Worm (Caenorhabditis elegans) whole organism, L2 larva: Measurements from ENCODE around the gene C51E3.10.

ENCODE experiments used
- ZK546.5 ChIP-seq: sonication (generic microtip); optimal IDR thresholded peaks from 2 replicates; lab custom pipeline; 2017; ENCODE audit warnings: missing biosample characterization, missing genetic modification characterization
- nhr-10 ChIP-seq: sonication (generic microtip); optimal IDR thresholded peaks from 2 replicates; lab custom pipeline; 2017; ENCODE audit warnings: missing biosample characterization, missing genetic modification characterization
- nhr-23 ChIP-seq: fragments of 150-350 bp; optimal IDR thresholded peaks from 2 replicates; lab custom pipeline; 2014; ENCODE audit warnings: missing biosample characterization, missing genetic modification reagents, missing genetic modification characterization
- nhr-6 ChIP-seq: fragments of 150-350 bp; optimal IDR thresholded peaks from 2 replicates; lab custom pipeline; 2014; ENCODE audit warnings: missing biosample characterization, missing genetic modification characterization
- nhr-77 ChIP-seq: fragments of 150-350 bp; optimal IDR thresholded peaks from 2 replicates; lab custom pipeline; 2014; ENCODE audit warnings: missing biosample characterization, missing genetic modification characterization
- unc-39 ChIP-seq: fragments of 150-350 bp; optimal IDR thresholded peaks from 2 replicates; lab custom pipeline; 2014; ENCODE audit warnings: missing biosample characterization, missing genetic modification characterization
- unc-62 ChIP-seq: fragments of 150-350 bp; optimal IDR thresholded peaks from 2 replicates; lab custom pipeline; 2014; ENCODE audit warnings: missing biosample characterization, missing genetic modification reagents, missing genetic modification characterization
- zag-1 ChIP-seq: fragments of 150-350 bp; optimal IDR thresholded peaks from 2 replicates; lab custom pipeline; 2014; ENCODE audit warnings: missing biosample characterization, missing genetic modification characterization
- ztf-11 ChIP-seq: sonication (generic microtip); optimal IDR thresholded peaks from 2 replicates; lab custom pipeline; 2017; ENCODE audit warnings: missing biosample characterization, missing genetic modification characterization

- no peak for TF ChIP-seq nhr-23 (tag; lab: Kevin White, UChicago)
- no peak for TF ChIP-seq nhr-10 (tag; lab: Kevin White, UChicago)
- TF ChIP-seq unc-62 (GFP tag; lab: Kevin White, UChicago) = no peak
- TF ChIP-seq ztf-11 = no peak
- TF ChIP-seq ZK546.5 (tag; lab: Kevin White, UChicago) = no peak
- TF ChIP-seq nhr-6 (tag; lab: Kevin White, UChicago) = no peak
- no peak for TF ChIP-seq zag-1 (tag; lab: Kevin White, UChicago)
- no peak for TF ChIP-seq nhr-77 (tag; lab: Kevin White, UChicago)
- no peak for TF ChIP-seq unc-39 (tag; lab: Kevin White, UChicago)
Measured at ce11 chrV:10153076-10153475, 7.9 kb downstream of the C51E3.10 start.
